Worm (Caenorhabditis elegans): ENCODE data around the gene oac-11.

- TF ChIP-seq mxl-1 (tag; optimal IDR thresholded peaks at IDR 0.05): no peak
- peak; percentile 16 for TF ChIP-seq unc-62 (GFP tag; optimal IDR thresholded peaks at IDR 0.05)
- TF ChIP-seq nhr-80 (tag; optimal IDR thresholded peaks at IDR 0.05): no peak
- TF ChIP-seq chd-7 (tag; optimal IDR thresholded peaks at IDR 0.05): no peak
- TF ChIP-seq pha-4 (tag; optimal IDR thresholded peaks at IDR 0.05): no peak
- no peak for TF ChIP-seq nhr-90 (tag; optimal IDR thresholded peaks at IDR 0.05)
- no peak; the same call in 1 of the 2 replicates for TF ChIP-seq hmg-1.2 (GFP tag; IDR thresholded peaks at IDR 0.05)
- no peak for TF ChIP-seq nfya-1 (tag; optimal IDR thresholded peaks at IDR 0.05; ENCODE audit: borderline replicate concordance, insufficient read depth)
Observed at ce11 chrII:3897758-3898494, 37.2 kb upstream of the oac-11 start, which contains the start of gene F53C3.6.
